Fruit fly (Drosophila melanogaster) whole organism, embryonic: Measurements from ENCODE around the gene CG4757.
A peak's percentile ranks its signal among the peaks of the same experiment; 100 is the strongest.

Experiments used
- Aef1 ChIP-seq: fragments of 200-800 bp; sonication (Bioruptor generic); IDR thresholded peaks from 3 replicates; pipeline ENCODE4 v1.3.6; 2022; ENCODE audit warnings: missing biosample characterization, missing genetic modification characterization
- Bteb2 ChIP-seq: fragments of 200-800 bp; sonication (Bioruptor generic); optimal IDR thresholded peaks from 2 replicates; lab custom pipeline; 2016; ENCODE audit warnings: missing biosample characterization, missing genetic modification characterization
- CG10209 ChIP-seq: fragments of 200-800 bp; sonication (Bioruptor generic); optimal IDR thresholded peaks from 3 replicates; lab custom pipeline; 2017; ENCODE audit warnings: missing biosample characterization, mild to moderate bottlenecking, missing genetic modification characterization, missing genetic modification reagents
- CG10654 ChIP-seq: fragments of 200-800 bp; sonication (Bioruptor generic); optimal IDR thresholded peaks from 2 replicates; lab custom pipeline; 2016; ENCODE audit warnings: missing biosample characterization, missing genetic modification characterization
- CG11398 ChIP-seq: fragments of 200-800 bp; sonication (Bioruptor generic); optimal IDR thresholded peaks from 2 replicates; lab custom pipeline; 2016; ENCODE audit warnings: missing biosample characterization, missing genetic modification characterization
- CG12391 ChIP-seq: fragments of 200-800 bp; sonication (Bioruptor generic); optimal IDR thresholded peaks from 3 replicates; lab custom pipeline; 2018; ENCODE audit warnings: missing biosample characterization, mild to moderate bottlenecking, missing genetic modification characterization, moderate library complexity
- CG15073 ChIP-seq: fragments of 200-800 bp; sonication (Bioruptor generic); optimal IDR thresholded peaks from 2 replicates; lab custom pipeline; 2016; ENCODE audit warnings: missing biosample characterization, missing genetic modification characterization
- CG16779 ChIP-seq: fragments of 200-800 bp; sonication (Bioruptor generic); IDR thresholded peaks from 2 replicates; pipeline ENCODE4 v1.3.6; 2022; ENCODE audit warnings: missing biosample characterization, missing genetic modification characterization
- CG18599 ChIP-seq: fragments of 200-800 bp; sonication (Bioruptor generic); optimal IDR thresholded peaks from 3 replicates; lab custom pipeline; 2017; ENCODE audit warnings: missing biosample characterization, missing genetic modification characterization, mild to moderate bottlenecking, moderate library complexity, missing genetic modification reagents
- CG2129 ChIP-seq: fragments of 200-800 bp; sonication (Bioruptor generic); IDR thresholded peaks from 2 replicates; pipeline ENCODE4 v1.3.6; 2022; ENCODE audit warnings: missing biosample characterization, missing genetic modification characterization; ENCODE audit not compliant: partially characterized antibody
- CG3163 ChIP-seq: fragments of 200-800 bp; sonication (Bioruptor generic); optimal IDR thresholded peaks from 3 replicates; lab custom pipeline; 2016; ENCODE audit warnings: missing biosample characterization, missing genetic modification characterization
- CG4360 ChIP-seq: fragments of 200-800 bp; sonication (Bioruptor generic); IDR thresholded peaks from 2 replicates; pipeline ENCODE4 v1.3.6; 2022; ENCODE audit warnings: missing biosample characterization, missing genetic modification characterization
- CG4617 ChIP-seq: fragments of 200-800 bp; sonication (Bioruptor generic); optimal IDR thresholded peaks from 3 replicates; lab custom pipeline; 2016; ENCODE audit warnings: missing biosample characterization, missing genetic modification characterization, borderline replicate concordance
- CG6175 ChIP-seq: fragments of 200-800 bp; sonication (Bioruptor generic); IDR thresholded peaks from 3 replicates; pipeline ENCODE4 v1.3.6; 2022; ENCODE audit warnings: missing biosample characterization, missing genetic modification characterization
- CG6254 ChIP-seq: fragments of 200-800 bp; sonication (Bioruptor generic); optimal IDR thresholded peaks from 3 replicates; lab custom pipeline; 2017; ENCODE audit warnings: mild to moderate bottlenecking, missing biosample characterization, missing genetic modification reagents, missing genetic modification characterization
- CG6272 ChIP-seq: fragments of 200-800 bp; sonication (Bioruptor generic); IDR thresholded peaks from 2 replicates; pipeline ENCODE4 v1.3.6; 2022; ENCODE audit warnings: missing biosample characterization, missing genetic modification characterization
- CG6689 ChIP-seq: fragments of 200-800 bp; sonication (Bioruptor generic); IDR thresholded peaks from 2 replicates; pipeline ENCODE4 v1.3.6; 2022; ENCODE audit warnings: missing biosample characterization, missing genetic modification characterization
- CG7357 ChIP-seq: fragments of 200-800 bp; sonication (Bioruptor generic); IDR thresholded peaks from 3 replicates; pipeline ENCODE4 v1.3.6; 2022; ENCODE audit warnings: missing biosample characterization, missing genetic modification characterization
- CG7372 ChIP-seq: fragments of 200-800 bp; sonication (Bioruptor generic); IDR thresholded peaks from 2 replicates; pipeline ENCODE4 v1.3.6; 2022; ENCODE audit warnings: missing biosample characterization, missing genetic modification characterization
- CG7963 ChIP-seq: fragments of 200-800 bp; sonication (Bioruptor generic); IDR thresholded peaks from 3 replicates; pipeline ENCODE4 v1.3.6; 2022; ENCODE audit warnings: missing biosample characterization, missing genetic modification characterization; ENCODE audit not compliant: partially characterized antibody
- CG7987 ChIP-seq: fragments of 200-800 bp; sonication (Bioruptor generic); optimal IDR thresholded peaks from 2 replicates; lab custom pipeline; 2018; ENCODE audit warnings: missing biosample characterization, mild to moderate bottlenecking, missing genetic modification characterization, moderate library complexity
- CG8359 ChIP-seq: fragments of 200-800 bp; sonication (Bioruptor generic); optimal IDR thresholded peaks from 2 replicates; lab custom pipeline; 2017; ENCODE audit warnings: missing biosample characterization, mild to moderate bottlenecking, missing genetic modification characterization, borderline replicate concordance
- CG9876 ChIP-seq: fragments of 200-800 bp; sonication (Bioruptor generic); optimal IDR thresholded peaks from 2 replicates; lab custom pipeline; 2016; ENCODE audit warnings: missing biosample characterization, missing genetic modification characterization
- CTCF ChIP-seq: fragments of 200-800 bp; sonication (Bioruptor generic); optimal IDR thresholded peaks from 2 replicates; lab custom pipeline; 2017; ENCODE audit warnings: missing biosample characterization, mild to moderate bottlenecking, missing genetic modification characterization, moderate library complexity
- Eip74EF ChIP-seq, 2 experiments: fragments of 200-800 bp in 1 of 2; fragments of >200 bp in 1 of 2; sonication (Bioruptor generic) in 1 of 2; optimal IDR thresholded peaks; 2 replicates each; lab custom pipeline; 2017 to 2019; ENCODE audit warnings: missing biosample characterization in 2 of 2, missing genetic modification characterization in 2 of 2, mild to moderate bottlenecking in 1 of 2, moderate library complexity in 1 of 2
- H15 ChIP-seq: fragments of 200-800 bp; sonication (Bioruptor generic); IDR thresholded peaks from 3 replicates; pipeline ENCODE4 v1.3.6; 2022; ENCODE audit warnings: missing biosample characterization, missing genetic modification characterization
- HmgD ChIP-seq: fragments of 200-800 bp; sonication (Bioruptor generic); optimal IDR thresholded peaks from 3 replicates; lab custom pipeline; 2016; ENCODE audit warnings: missing biosample characterization, missing genetic modification characterization
- Jarid2 ChIP-seq: fragments of 200-800 bp; sonication (Bioruptor generic); optimal IDR thresholded peaks from 3 replicates; lab custom pipeline; 2017; ENCODE audit warnings: mild to moderate bottlenecking, missing biosample characterization, missing genetic modification reagents, missing genetic modification characterization
- Sox100B ChIP-seq: fragments of 200-800 bp; sonication (Bioruptor generic); optimal IDR thresholded peaks from 3 replicates; lab custom pipeline; 2018; ENCODE audit warnings: missing biosample characterization, mild to moderate bottlenecking, missing genetic modification characterization
- da ChIP-seq: fragments of 200-800 bp; sonication (Bioruptor generic); optimal IDR thresholded peaks from 2 replicates; lab custom pipeline; 2016; ENCODE audit warnings: missing biosample characterization, missing genetic modification characterization
- fd3F ChIP-seq: fragments of 200-800 bp; sonication (Bioruptor generic); optimal IDR thresholded peaks from 2 replicates; lab custom pipeline; 2018; ENCODE audit warnings: missing biosample characterization, mild to moderate bottlenecking, missing genetic modification characterization, moderate library complexity
- fd64A ChIP-seq: fragments of 200-800 bp; sonication (Bioruptor generic); optimal IDR thresholded peaks from 3 replicates; lab custom pipeline; 2018; ENCODE audit warnings: missing biosample characterization, mild to moderate bottlenecking, missing genetic modification characterization
- ftz-f1 ChIP-seq: fragments of 200-800 bp; sonication (Bioruptor generic); optimal IDR thresholded peaks from 2 replicates; lab custom pipeline; 2016; ENCODE audit warnings: missing biosample characterization, missing genetic modification characterization
- gcm ChIP-seq: fragments of 200-800 bp; sonication (Bioruptor generic); optimal IDR thresholded peaks from 2 replicates; lab custom pipeline; 2019; ENCODE audit warnings: missing biosample characterization, mild to moderate bottlenecking, missing genetic modification characterization, moderate library complexity
- h ChIP-seq: fragments of >200 bp; optimal IDR thresholded peaks from 2 replicates; lab custom pipeline; 2017
- ind ChIP-seq: fragments of 200-800 bp; sonication (Bioruptor generic); optimal IDR thresholded peaks from 3 replicates; lab custom pipeline; 2016; ENCODE audit warnings: missing biosample characterization, missing genetic modification characterization
- jigr1 ChIP-seq: fragments of 200-800 bp; sonication (Bioruptor generic); IDR thresholded peaks from 3 replicates; pipeline ENCODE4 v1.3.6; 2022; ENCODE audit warnings: missing biosample characterization, missing genetic modification characterization
- klu ChIP-seq: fragments of 200-800 bp; sonication (Bioruptor generic); IDR thresholded peaks from 2 replicates; pipeline ENCODE4 v1.3.6; 2022; ENCODE audit warnings: missing biosample characterization, missing genetic modification characterization
- lola ChIP-seq, 3 experiments: fragments of >200 bp in 2 of 3; fragments of 200-800 bp in 1 of 3; sonication (Bioruptor generic) in 1 of 3; optimal IDR thresholded peaks; 2 replicates each; lab custom pipeline; 2017 to 2019; ENCODE audit warnings: missing biosample characterization in 3 of 3, missing genetic modification characterization in 3 of 3, mild to moderate bottlenecking in 1 of 3, moderate library complexity in 1 of 3
- pita ChIP-seq: fragments of 200-800 bp; sonication (Bioruptor generic); optimal IDR thresholded peaks from 2 replicates; lab custom pipeline; 2017; ENCODE audit warnings: missing biosample characterization, mild to moderate bottlenecking, missing genetic modification characterization
- pros ChIP-seq: fragments of 200-800 bp; sonication (Bioruptor generic); optimal IDR thresholded peaks from 3 replicates; lab custom pipeline; 2019; ENCODE audit warnings: missing biosample characterization, mild to moderate bottlenecking, missing genetic modification characterization, moderate library complexity
- rib ChIP-seq: fragments of 200-800 bp; sonication (Bioruptor generic); IDR thresholded peaks from 2 replicates; pipeline ENCODE4 v1.3.6; 2022; ENCODE audit warnings: missing biosample characterization, missing genetic modification characterization
- shn ChIP-seq: fragments of 200-800 bp; sonication (Bioruptor generic); optimal IDR thresholded peaks from 3 replicates; lab custom pipeline; 2016; ENCODE audit warnings: missing biosample characterization, missing genetic modification characterization
- sna ChIP-seq: fragments of 200-800 bp; sonication (Bioruptor generic); IDR thresholded peaks from 2 replicates; pipeline ENCODE4 v1.3.6; 2022; ENCODE audit warnings: missing biosample characterization, missing genetic modification characterization; ENCODE audit not compliant: partially characterized antibody
- sob ChIP-seq: fragments of 200-800 bp; sonication (Bioruptor generic); IDR thresholded peaks from 2 replicates; pipeline ENCODE4 v1.3.6; 2022; ENCODE audit warnings: missing biosample characterization, missing genetic modification characterization
- stc ChIP-seq: fragments of 200-800 bp; sonication (Bioruptor generic); IDR thresholded peaks from 2 replicates; pipeline ENCODE4 v1.3.6; 2022; ENCODE audit warnings: missing biosample characterization, missing genetic modification characterization
- stwl ChIP-seq: fragments of 200-800 bp; sonication (Bioruptor generic); optimal IDR thresholded peaks from 3 replicates; lab custom pipeline; 2018; ENCODE audit warnings: missing biosample characterization, mild to moderate bottlenecking, missing genetic modification characterization, moderate library complexity
- trem ChIP-seq: fragments of 200-800 bp; optimal IDR thresholded peaks from 3 replicates; lab custom pipeline; 2019; ENCODE audit warnings: missing biosample characterization, mild to moderate bottlenecking, missing genetic modification characterization, moderate library complexity
- zen ChIP-seq: fragments of 200-800 bp; sonication (Bioruptor generic); optimal IDR thresholded peaks from 3 replicates; lab custom pipeline; 2018; ENCODE audit warnings: missing biosample characterization, mild to moderate bottlenecking, missing genetic modification characterization, moderate library complexity

CG4757 gene

dm6 chr3R:11211291-11212061 lies 50.5 kb downstream of the CG4757 start (continued):
- no peak for TF ChIP-seq CG8359 (GFP tag; lab: Kevin White, UChicago)
- peak; percentile 57 for TF ChIP-seq fd3F (GFP tag; lab: Kevin White, UChicago)
- peak; percentile 77 for TF ChIP-seq CG16779 (GFP tag; lab: Robert Waterston, UW)
- peak; percentile 73 for TF ChIP-seq CG4360
- peak; percentile 18 for TF ChIP-seq da
- peak; percentile 34 for TF ChIP-seq CG3163 (GFP tag; lab: Kevin White, UChicago)
- peak; percentile 65; the same call in 2 of the 3 replicates for TF ChIP-seq H15 (GFP tag; lab: Robert Waterston, UW)
- peak; percentile 67 for TF ChIP-seq Bteb2
- peak; percentile 65; the same call in 1 of the 2 replicates for TF ChIP-seq rib
- peak; percentile 81 for TF ChIP-seq CG12391 (tag; lab: Kevin White, UChicago)
- TF ChIP-seq stc (GFP tag; lab: Robert Waterston, UW): peak; percentile 67
- peak; percentile 54; the same call in 1 of the 2 replicates for TF ChIP-seq CG6272
- TF ChIP-seq pros (GFP tag; lab: Kevin White, UChicago): peak; percentile 34
- peak; percentile 60 for TF ChIP-seq ftz-f1 (GFP tag; lab: Kevin White, UChicago)
- peak; percentile 23 for TF ChIP-seq CG10654 (GFP tag; lab: Kevin White, UChicago)
- TF ChIP-seq trem: peak; percentile 39
- TF ChIP-seq lola (GFP tag; optimal IDR thresholded peaks at IDR 0.05; lab: Kevin White, UChicago): peak in 1 of 3 experiments; percentile 49
- peak; percentile 35 for TF ChIP-seq CG7987 (GFP tag; lab: Kevin White, UChicago)
- TF ChIP-seq CG7357 (GFP tag; lab: Robert Waterston, UW): peak; percentile 51; the same call in 1 of the 3 replicates
- TF ChIP-seq Jarid2 (GFP tag; lab: Kevin White, UChicago): no peak
- no peak for TF ChIP-seq pita (GFP tag; lab: Kevin White, UChicago)
- TF ChIP-seq ind (GFP tag; lab: Kevin White, UChicago): peak; percentile 83
- peak; percentile 57 for TF ChIP-seq CG10209 (GFP tag; lab: Kevin White, UChicago)
- peak; percentile 61 for TF ChIP-seq shn (GFP tag; lab: Kevin White, UChicago)
- TF ChIP-seq Eip74EF (GFP tag; optimal IDR thresholded peaks at IDR 0.05; lab: Kevin White, UChicago): peak in 1 of 2 experiments; percentile 8
- TF ChIP-seq CG2129 (GFP tag; lab: Robert Waterston, UW): no peak
- TF ChIP-seq CG7963 (GFP tag; lab: Robert Waterston, UW): no peak
- no peak for TF ChIP-seq CG6254 (GFP tag; lab: Kevin White, UChicago)
- no peak for TF ChIP-seq fd64A (GFP tag; lab: Kevin White, UChicago)
- peak; percentile 73 for TF ChIP-seq CG18599 (GFP tag; lab: Kevin White, UChicago)
- TF ChIP-seq CG11398 (GFP tag; lab: Kevin White, UChicago): peak; percentile 28
- peak; percentile 65 for TF ChIP-seq CG4617
- peak; percentile 63; the same call in 1 of the 3 replicates for TF ChIP-seq CG6175 (GFP tag; lab: Robert Waterston, UW)
- peak; percentile 53 for TF ChIP-seq Sox100B (GFP tag; lab: Kevin White, UChicago)
- TF ChIP-seq jigr1 (GFP tag; lab: Robert Waterston, UW): no peak
- peak; percentile 66; the same call in 2 of the 3 replicates for TF ChIP-seq Aef1 (GFP tag; lab: Robert Waterston, UW)
- TF ChIP-seq stwl: no peak
- peak; percentile 53 for TF ChIP-seq zen (tag; lab: Kevin White, UChicago)
- TF ChIP-seq CG15073 (GFP tag; lab: Kevin White, UChicago): no peak
- peak; percentile 27 for TF ChIP-seq gcm (GFP tag; lab: Kevin White, UChicago)
- TF ChIP-seq sna (GFP tag; lab: Robert Waterston, UW): no peak
- TF ChIP-seq HmgD (GFP tag; lab: Kevin White, UChicago): no peak
- peak; percentile 69 for TF ChIP-seq sob (GFP tag; lab: Robert Waterston, UW)
- peak; percentile 48 for TF ChIP-seq CG9876
- TF ChIP-seq h (lab: Kevin White, UChicago): no peak
- peak; percentile 86 for TF ChIP-seq CTCF (GFP tag; lab: Kevin White, UChicago)
- TF ChIP-seq klu: peak; percentile 60
- peak; percentile 82 for TF ChIP-seq CG6689 (GFP tag; lab: Robert Waterston, UW)
- peak; percentile 55; the same call in 1 of the 2 replicates for TF ChIP-seq CG7372 (GFP tag; lab: Robert Waterston, UW)
